Worm (Caenorhabditis elegans): Measurements from ENCODE around the gene tbc-2.

Gene tbc-2

ce11 chrII:5835146-5835545 lies 7.9 kb upstream of the tbc-2 start:
- TF ChIP-seq ceh-16 (tag; optimal IDR thresholded peaks at IDR 0.05), result no peak
- TF ChIP-seq ztf-1 (GFP tag; conservative IDR thresholded peaks at IDR 0.05), result no peak
- TF ChIP-seq ama-1 (optimal IDR thresholded peaks at IDR 0.05), result no peak
- TF ChIP-seq nhr-21 (tag; optimal IDR thresholded peaks at IDR 0.05), result no peak

ce11 chrII:5833136-5833535 lies 5.9 kb upstream of the tbc-2 start, which contains the start of gene gtap-1:
TSS of gene gtap-1 (minus strand) at chrII:5833236.
- TF ChIP-seq fos-1 (tag; optimal IDR thresholded peaks at IDR 0.05), result no peak
- TF ChIP-seq unc-62 (GFP tag; optimal IDR thresholded peaks at IDR 0.05), result no peak
- no peak for TF ChIP-seq nhr-12 (tag; optimal IDR thresholded peaks at IDR 0.05)
- TF ChIP-seq lin-39 (tag; optimal IDR thresholded peaks at IDR 0.05), result no peak
- no peak for TF ChIP-seq nhr-77 (tag; optimal IDR thresholded peaks at IDR 0.05)
- TF ChIP-seq unc-39 (tag; optimal IDR thresholded peaks at IDR 0.05), result no peak
- TF ChIP-seq peb-1 (tag; optimal IDR thresholded peaks at IDR 0.05), result no peak
- TF ChIP-seq mdl-1 (tag; optimal IDR thresholded peaks at IDR 0.05), result no peak
- TF ChIP-seq ztf-4 (tag; optimal IDR thresholded peaks at IDR 0.05), result no peak
- TF ChIP-seq sma-9 (GFP tag; optimal IDR thresholded peaks at IDR 0.05), result no peak
- TF ChIP-seq sma-9 (tag; optimal IDR thresholded peaks at IDR 0.05), result no peak
- no peak for TF ChIP-seq nhr-25 (tag; optimal IDR thresholded peaks at IDR 0.05)
- TF ChIP-seq gmeb-1 (tag; optimal IDR thresholded peaks at IDR 0.05), result no peak
- TF ChIP-seq nhr-11 (tag; optimal IDR thresholded peaks at IDR 0.05), result no peak
- no peak for TF ChIP-seq ZK546.5 (tag; optimal IDR thresholded peaks at IDR 0.05)
- no peak for TF ChIP-seq nhr-237 (tag; optimal IDR thresholded peaks at IDR 0.05)
- TF ChIP-seq nhr-10 (tag; optimal IDR thresholded peaks at IDR 0.05), result no peak
- no peak for TF ChIP-seq nhr-21 (tag; optimal IDR thresholded peaks at IDR 0.05)
- TF ChIP-seq lin-13 (GFP tag; optimal IDR thresholded peaks at IDR 0.05), result no peak

ce11 chrII:5831373-5831772 lies 4.1 kb upstream of the tbc-2 start:
- TF ChIP-seq unc-62 (GFP tag; optimal IDR thresholded peaks at IDR 0.05), result no peak
- no peak for TF ChIP-seq nhr-21 (tag; optimal IDR thresholded peaks at IDR 0.05)
- TF ChIP-seq nhr-23 (tag; optimal IDR thresholded peaks at IDR 0.05), result no peak

ce11 chrII:5829940-5830424 lies 2.7 kb upstream of the tbc-2 start, which contains the start of gene col-74:
TSS of gene col-74 (plus strand) at chrII:5830374.
- TF ChIP-seq elt-1 (tag; optimal IDR thresholded peaks at IDR 0.05) (no peak), fos-1 (tag; optimal IDR thresholded peaks at IDR 0.05) (peak; percentile 47), ceh-82 (tag; optimal IDR thresholded peaks at IDR 0.05) (no peak)

- TF ChIP-seq mbf-1 (tag; optimal IDR thresholded peaks at IDR 0.05) (no peak), ama-1 (optimal IDR thresholded peaks at IDR 0.05) (no peak), snpc-4 (tag; optimal IDR thresholded peaks at IDR 0.05) (no peak), crh-2 (tag; optimal IDR thresholded peaks at IDR 0.05) (no peak), nhr-129 (tag; optimal IDR thresholded peaks at IDR 0.05) (no peak), egl-27 (tag; optimal IDR thresholded peaks at IDR 0.05) (no peak), blmp-1 (tag; optimal IDR thresholded peaks at IDR 0.05; ENCODE audit: insufficient read depth) (no peak), F13H6.1 (tag; optimal IDR thresholded peaks at IDR 0.05) (no peak), aly-2 (tag; optimal IDR thresholded peaks at IDR 0.05) (no peak), alr-1 (tag; optimal IDR thresholded peaks at IDR 0.05) (no peak), peb-1 (tag; optimal IDR thresholded peaks at IDR 0.05) (no peak), Y55F3AM.14 (GFP tag; optimal IDR thresholded peaks at IDR 0.05) (no peak), zag-1 (tag; optimal IDR thresholded peaks at IDR 0.05) (no peak), skn-1 (tag; optimal IDR thresholded peaks at IDR 0.05) (no peak), elt-3 (tag; optimal IDR thresholded peaks at IDR 0.05) (no peak), nhr-11 (tag; optimal IDR thresholded peaks at IDR 0.05) (no peak), fos-1 (tag; optimal IDR thresholded peaks at IDR 0.05) (no peak)
Measured at ce11 chrII:5828486-5828885, 1.2 kb upstream of the tbc-2 start, which contains the start of gene ZK1248.11. TSS of gene ZK1248.11 (minus strand) at chrII:5828586.
